Fruit fly (Drosophila melanogaster) S2 (cell line): ENCODE data around the gene mbm.

ENCODE experiments used
- CG8478 ChIP-seq: fragments of >200 bp; optimal IDR thresholded peaks from 2 replicates; lab custom pipeline; 2018
- CTCF ChIP-seq, 2 experiments: fragments of >200 bp; optimal IDR thresholded peaks; 2 replicates each; lab custom pipeline; 2018

- TF ChIP-seq CG8478 (no peak), CTCF (optimal IDR thresholded peaks at IDR 0.05; lab: Kevin White, UChicago) (no peak)
These were observed 31.7 kb upstream of the mbm start for dm6 chr2L:305198-305597.
